Worm (Caenorhabditis elegans): ENCODE results near the gene mdt-8.

DNA sequence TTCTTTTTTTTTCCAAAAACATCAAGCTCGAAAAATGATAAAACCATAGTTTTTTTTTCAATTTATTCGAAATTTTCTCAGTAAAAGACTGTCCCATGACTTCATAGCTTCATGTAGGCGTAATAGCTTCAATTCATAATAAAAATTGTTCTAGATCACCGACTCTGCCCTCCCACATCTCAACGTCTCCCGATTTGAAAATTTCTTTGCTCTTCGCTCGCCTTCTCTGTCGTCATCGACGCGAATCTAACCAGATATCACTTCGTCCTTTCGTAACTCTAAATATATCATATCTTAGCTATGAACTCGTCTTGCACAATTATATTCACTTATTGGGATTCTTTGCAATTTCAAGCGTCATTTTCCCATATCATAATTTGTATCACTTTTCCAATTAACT, 18.8 kb downstream of the mdt-8 start, which contains the start of gene srh-44:
- TF ChIP-seq tra-4 (tag; optimal IDR thresholded peaks at IDR 0.05) (no peak), tbx-11 (GFP tag; IDR thresholded peaks at IDR 0.05) (no peak), ama-1 (optimal IDR thresholded peaks at IDR 0.05) (no peak), ceh-36 (tag; optimal IDR thresholded peaks at IDR 0.05) (no peak), hnd-1 (tag; optimal IDR thresholded peaks at IDR 0.05) (no peak), scrt-1 (GFP tag; IDR thresholded peaks at IDR 0.05) (no peak), flt-1 (GFP tag; IDR thresholded peaks at IDR 0.05) (no peak), B0310.2 (tag; optimal IDR thresholded peaks at IDR 0.05) (no peak), ets-7 (tag; optimal IDR thresholded peaks at IDR 0.05) (no peak), sea-1 (GFP tag; conservative IDR thresholded peaks at IDR 0.05) (no peak), hmbx-1 (tag; optimal IDR thresholded peaks at IDR 0.05) (no peak), pes-1 (GFP tag; IDR thresholded peaks at IDR 0.05) (no peak)

Data from whole organism, early embryonic.